Fruit fly (Drosophila melanogaster) whole organism, embryonic: ENCODE results near the gene CG4133.
A peak's percentile ranks its signal among the peaks of the same experiment; 100 is the strongest.

Source experiments
- Ada2b ChIP-seq: fragments of 200-800 bp; sonication (Bioruptor generic); IDR thresholded peaks from 2 replicates; pipeline ENCODE4 v1.3.6; 2022; ENCODE audit warnings: missing biosample characterization, missing genetic modification characterization
- Atf-2 ChIP-seq: fragments of 200-800 bp; sonication (Bioruptor generic); optimal IDR thresholded peaks from 2 replicates; lab custom pipeline; 2016; ENCODE audit warnings: missing biosample characterization, missing genetic modification characterization
- Atf6 ChIP-seq: fragments of 200-800 bp; sonication (Bioruptor generic); IDR thresholded peaks from 2 replicates; pipeline ENCODE4 v1.3.6; 2022; ENCODE audit warnings: missing biosample characterization, missing genetic modification characterization
- CG10543 ChIP-seq: fragments of 200-800 bp; sonication (Bioruptor generic); optimal IDR thresholded peaks from 3 replicates; lab custom pipeline; 2017; ENCODE audit warnings: missing biosample characterization, mild to moderate bottlenecking, missing genetic modification characterization, moderate library complexity
- CG12071 ChIP-seq: fragments of 200-800 bp; sonication (Bioruptor generic); optimal IDR thresholded peaks from 3 replicates; lab custom pipeline; 2018; ENCODE audit warnings: missing biosample characterization, mild to moderate bottlenecking, missing genetic modification characterization
- CG12769 ChIP-seq: fragments of 200-800 bp; sonication (Bioruptor generic); optimal IDR thresholded peaks from 2 replicates; lab custom pipeline; 2019; ENCODE audit warnings: missing biosample characterization, mild to moderate bottlenecking, missing genetic modification characterization, moderate library complexity
- CG13894 ChIP-seq: fragments of 200-800 bp; sonication (Bioruptor generic); optimal IDR thresholded peaks from 3 replicates; lab custom pipeline; 2018; ENCODE audit warnings: missing biosample characterization, mild to moderate bottlenecking, missing genetic modification characterization, moderate library complexity
- CG15514 ChIP-seq: fragments of 200-800 bp; sonication (Bioruptor generic); optimal IDR thresholded peaks from 3 replicates; lab custom pipeline; 2017; ENCODE audit warnings: missing biosample characterization, missing genetic modification characterization, mild to moderate bottlenecking, moderate library complexity, missing genetic modification reagents
- CG17328 ChIP-seq: fragments of 200-800 bp; sonication (Bioruptor generic); IDR thresholded peaks from 2 replicates; pipeline ENCODE4 v1.3.6; 2022; ENCODE audit warnings: missing biosample characterization, missing genetic modification characterization
- CG17359 ChIP-seq: fragments of 200-800 bp; sonication (Bioruptor generic); optimal IDR thresholded peaks from 3 replicates; lab custom pipeline; 2018; ENCODE audit warnings: missing biosample characterization, mild to moderate bottlenecking, missing genetic modification characterization, moderate library complexity
- CG17361 ChIP-seq: fragments of 200-800 bp; sonication (Bioruptor generic); IDR thresholded peaks from 3 replicates; pipeline ENCODE4 v1.3.6; 2022; ENCODE audit warnings: missing biosample characterization, missing genetic modification characterization
- CG30403 ChIP-seq: fragments of 200-800 bp; sonication (Bioruptor generic); optimal IDR thresholded peaks from 3 replicates; lab custom pipeline; 2016; ENCODE audit warnings: missing biosample characterization, missing genetic modification characterization
- CG3281 ChIP-seq: fragments of 200-800 bp; sonication (Bioruptor generic); optimal IDR thresholded peaks from 3 replicates; lab custom pipeline; 2017; ENCODE audit warnings: missing biosample characterization, mild to moderate bottlenecking, missing genetic modification characterization
- CG4360 ChIP-seq: fragments of 200-800 bp; sonication (Bioruptor generic); IDR thresholded peaks from 2 replicates; pipeline ENCODE4 v1.3.6; 2022; ENCODE audit warnings: missing biosample characterization, missing genetic modification characterization
- CG6175 ChIP-seq: fragments of 200-800 bp; sonication (Bioruptor generic); IDR thresholded peaks from 3 replicates; pipeline ENCODE4 v1.3.6; 2022; ENCODE audit warnings: missing biosample characterization, missing genetic modification characterization
- CG7987 ChIP-seq: fragments of 200-800 bp; sonication (Bioruptor generic); optimal IDR thresholded peaks from 2 replicates; lab custom pipeline; 2018; ENCODE audit warnings: missing biosample characterization, mild to moderate bottlenecking, missing genetic modification characterization, moderate library complexity
- Dbx ChIP-seq: fragments of 200-800 bp; sonication (Bioruptor generic); IDR thresholded peaks from 3 replicates; pipeline ENCODE4 v1.3.6; 2022; ENCODE audit warnings: missing biosample characterization, missing genetic modification characterization
- Dfd ChIP-seq, 2 experiments: fragments of >200 bp; optimal IDR thresholded peaks; 2 replicates each; lab custom pipeline; 2017; ENCODE audit warnings: missing biosample characterization in 2 of 2, missing genetic modification characterization in 2 of 2
- Dref ChIP-seq: fragments of 200-800 bp; sonication (Bioruptor generic); IDR thresholded peaks from 2 replicates; pipeline ENCODE4 v1.3.6; 2022; ENCODE audit warnings: missing biosample characterization, missing genetic modification characterization
- E2f1 ChIP-seq: fragments of 200-800 bp; sonication (Bioruptor generic); IDR thresholded peaks from 2 replicates; pipeline ENCODE4 v1.3.6; 2022; ENCODE audit warnings: missing biosample characterization, missing genetic modification characterization
- Ets65A ChIP-seq: fragments of 200-800 bp; sonication (Bioruptor generic); peaks from one replicate; lab custom pipeline; 2016; ENCODE audit warnings: missing biosample characterization, missing genetic modification characterization
- Jarid2 ChIP-seq: fragments of 200-800 bp; sonication (Bioruptor generic); optimal IDR thresholded peaks from 3 replicates; lab custom pipeline; 2017; ENCODE audit warnings: mild to moderate bottlenecking, missing biosample characterization, missing genetic modification reagents, missing genetic modification characterization
- Med ChIP-seq: fragments of 200-800 bp; sonication (Bioruptor generic); peaks from one replicate; lab custom pipeline; 2016; ENCODE audit warnings: missing biosample characterization, missing genetic modification characterization, mild to moderate bottlenecking, inconsistent platforms, moderate library complexity
- Optix ChIP-seq: fragments of 200-800 bp; sonication (Bioruptor generic); IDR thresholded peaks from 3 replicates; pipeline ENCODE4 v1.3.6; 2022; ENCODE audit warnings: missing biosample characterization, missing genetic modification characterization
- Rfx ChIP-seq: fragments of 200-800 bp; sonication (Bioruptor generic); IDR thresholded peaks from 2 replicates; pipeline ENCODE4 v1.3.6; 2022; ENCODE audit warnings: missing biosample characterization, missing genetic modification characterization
- Vsx1 ChIP-seq: fragments of 200-800 bp; sonication (Bioruptor generic); optimal IDR thresholded peaks from 2 replicates; lab custom pipeline; 2017; ENCODE audit warnings: missing biosample characterization, mild to moderate bottlenecking, missing genetic modification characterization, missing genetic modification reagents
- chinmo ChIP-seq: fragments of 200-800 bp; sonication (Bioruptor generic); IDR thresholded peaks from 4 replicates; pipeline ENCODE4 v1.3.6; 2022; ENCODE audit warnings: missing biosample characterization, missing genetic modification characterization; ENCODE audit not compliant: partially characterized antibody
- chm ChIP-seq: fragments of 200-800 bp; sonication (Bioruptor generic); IDR thresholded peaks from 2 replicates; pipeline ENCODE4 v1.3.6; 2022; ENCODE audit warnings: missing biosample characterization, missing genetic modification characterization
- ems ChIP-seq: fragments of 200-800 bp; sonication (Bioruptor generic); optimal IDR thresholded peaks from 3 replicates; lab custom pipeline; 2016; ENCODE audit warnings: missing biosample characterization, missing genetic modification characterization
- eve ChIP-seq, 2 experiments: fragments of >200 bp; optimal IDR thresholded peaks; 2 replicates each; lab custom pipeline; 2017; ENCODE audit warnings: missing biosample characterization in 2 of 2, missing genetic modification characterization in 2 of 2
- ftz-f1 ChIP-seq: fragments of 200-800 bp; sonication (Bioruptor generic); optimal IDR thresholded peaks from 2 replicates; lab custom pipeline; 2016; ENCODE audit warnings: missing biosample characterization, missing genetic modification characterization
- gcm2 ChIP-seq: fragments of 200-800 bp; sonication (Bioruptor generic); optimal IDR thresholded peaks from 2 replicates; lab custom pipeline; 2016; ENCODE audit warnings: missing biosample characterization, missing genetic modification characterization
- gem ChIP-seq: fragments of 200-800 bp; sonication (Bioruptor generic); optimal IDR thresholded peaks from 2 replicates; lab custom pipeline; 2019; ENCODE audit warnings: missing biosample characterization, mild to moderate bottlenecking, missing genetic modification characterization, moderate library complexity
- grn ChIP-seq: fragments of 200-800 bp; sonication (Bioruptor generic); optimal IDR thresholded peaks from 3 replicates; lab custom pipeline; 2017; ENCODE audit warnings: missing biosample characterization, missing genetic modification characterization
- klu ChIP-seq: fragments of 200-800 bp; sonication (Bioruptor generic); IDR thresholded peaks from 2 replicates; pipeline ENCODE4 v1.3.6; 2022; ENCODE audit warnings: missing biosample characterization, missing genetic modification characterization
- p53 ChIP-seq: fragments of 200-800 bp; sonication (Bioruptor generic); optimal IDR thresholded peaks from 2 replicates; lab custom pipeline; 2016; ENCODE audit warnings: missing biosample characterization, missing genetic modification characterization
- pfk ChIP-seq: fragments of 200-800 bp; sonication (Bioruptor generic); optimal IDR thresholded peaks from 2 replicates; lab custom pipeline; 2018; ENCODE audit warnings: missing biosample characterization, mild to moderate bottlenecking, missing genetic modification characterization, moderate library complexity
- sd ChIP-seq: fragments of 200-800 bp; sonication (Bioruptor generic); optimal IDR thresholded peaks from 3 replicates; lab custom pipeline; 2018; ENCODE audit warnings: missing biosample characterization, mild to moderate bottlenecking, missing genetic modification characterization, moderate library complexity
- sens ChIP-seq: fragments of 200-800 bp; sonication (Bioruptor generic); peaks from one replicate; lab custom pipeline; 2016; ENCODE audit warnings: missing biosample characterization, missing genetic modification characterization
- sim ChIP-seq: fragments of 200-800 bp; sonication (Bioruptor generic); IDR thresholded peaks from 2 replicates; pipeline ENCODE4 v1.3.6; 2022; ENCODE audit warnings: missing biosample characterization, missing genetic modification characterization
- sug ChIP-seq: fragments of 200-800 bp; optimal IDR thresholded peaks from 2 replicates; lab custom pipeline; 2019; ENCODE audit warnings: missing biosample characterization, mild to moderate bottlenecking, missing genetic modification characterization, moderate library complexity
- tio ChIP-seq: fragments of 200-800 bp; sonication (Bioruptor generic); optimal IDR thresholded peaks from 2 replicates; lab custom pipeline; 2017; ENCODE audit warnings: missing biosample characterization, missing genetic modification characterization, inconsistent platforms

CG4133 gene

DNA sequence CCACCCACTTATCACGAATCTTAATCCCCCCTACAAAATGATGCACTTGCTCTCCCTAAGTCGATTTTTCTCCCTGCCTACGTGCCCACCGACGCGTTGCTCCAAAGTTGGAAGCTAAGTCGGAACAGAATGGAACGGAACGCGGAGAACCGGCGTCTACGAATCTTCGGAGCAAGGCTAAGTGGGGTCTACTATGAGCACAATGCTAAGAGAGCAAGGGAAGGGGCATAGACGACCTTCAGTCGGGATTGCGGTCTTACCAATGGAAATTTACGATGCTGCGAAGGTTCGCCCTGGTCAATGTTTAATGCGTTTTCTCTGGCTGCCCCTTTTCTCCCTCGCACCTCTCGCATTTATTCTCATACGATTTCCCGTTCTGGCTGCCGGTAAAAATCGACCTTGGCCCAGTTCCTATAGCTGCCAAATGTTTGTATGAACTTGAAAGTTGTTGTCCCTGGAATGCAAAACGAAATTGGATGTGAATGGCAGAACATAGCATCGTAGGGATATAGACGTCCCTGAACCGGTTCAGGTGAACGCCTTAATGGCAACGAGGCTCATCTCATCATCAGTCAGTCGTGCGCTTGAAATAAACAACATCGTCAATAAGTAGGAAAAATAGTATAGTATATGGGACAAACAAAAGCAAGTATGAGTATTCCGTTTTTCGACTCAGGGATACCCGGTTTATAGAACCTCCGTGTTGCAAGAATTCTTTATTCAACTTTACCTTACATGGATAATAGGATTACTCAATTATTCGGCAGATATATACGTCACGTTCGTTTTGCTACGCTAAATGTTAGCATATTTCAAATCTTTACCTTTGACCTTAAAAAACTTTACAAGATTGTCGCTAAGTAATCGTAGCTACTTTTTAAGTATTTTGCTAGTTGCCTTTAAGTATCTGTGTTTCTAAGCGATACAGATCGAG lies 28.3 kb downstream of the CG4133 start:
- TF ChIP-seq Dbx (GFP tag; lab: Robert Waterston, UW) (0 out of 3 replicates have a peak, but pooled peaks have one; percentile 33), sug (tag; lab: Kevin White, UChicago) (peak; percentile 9), tio (GFP tag; lab: Kevin White, UChicago) (peak; percentile 3), sd (tag; lab: Kevin White, UChicago) (peak; percentile 17), CG17359 (tag; lab: Kevin White, UChicago) (no peak), sens (peak; percentile 69), chm (GFP tag; lab: Robert Waterston, UW) (no peak), ftz-f1 (GFP tag; lab: Kevin White, UChicago) (peak; percentile 93), Atf6 (GFP tag; lab: Robert Waterston, UW) (no peak), gem (tag; lab: Kevin White, UChicago) (peak; percentile 10), CG17361 (GFP tag; lab: Robert Waterston, UW) (0 out of 3 replicates have a peak, but pooled peaks have one; percentile 20), CG4360 (GFP tag; lab: Robert Waterston, UW) (0 out of 2 replicates have a peak, but pooled peaks have one; percentile 4), Jarid2 (GFP tag; lab: Kevin White, UChicago) (peak; percentile 10), CG17328 (GFP tag; lab: Robert Waterston, UW) (no peak), Ets65A (GFP tag; lab: Kevin White, UChicago) (peak; percentile 75), Dfd (GFP tag; optimal IDR thresholded peaks at IDR 0.05; lab: Kevin White, UChicago) (no peak), eve (GFP tag; optimal IDR thresholded peaks at IDR 0.05; lab: Kevin White, UChicago) (peak in 1 of 2 experiments; percentile 90), gcm2 (GFP tag; lab: Kevin White, UChicago) (no peak), pfk (GFP tag; lab: Kevin White, UChicago) (peak; percentile 90), CG3281 (GFP tag; lab: Kevin White, UChicago) (peak; percentile 30), CG13894 (peak; percentile 4), CG7987 (peak; percentile 1), CG30403 (GFP tag; lab: Kevin White, UChicago) (peak; percentile 2), Optix (GFP tag; lab: Robert Waterston, UW) (no peak), Med (GFP tag; lab: Kevin White, UChicago) (peak; percentile 35), sim (GFP tag; lab: Robert Waterston, UW) (0 out of 2 replicates have a peak, but pooled peaks have one; percentile 7), Rfx (GFP tag; lab: Robert Waterston, UW) (0 out of 2 replicates have a peak, but pooled peaks have one; percentile 6), ems (GFP tag; lab: Kevin White, UChicago) (no peak), E2f1 (GFP tag; lab: Robert Waterston, UW) (no peak), CG6175 (GFP tag; lab: Robert Waterston, UW) (peak; percentile 45; the same call in 1 of the 3 replicates), p53 (no peak), CG10543 (GFP tag; lab: Kevin White, UChicago) (peak; percentile 44), Dref (no peak), Ada2b (GFP tag; lab: Robert Waterston, UW) (no peak), grn (GFP tag; lab: Kevin White, UChicago) (no peak), klu (GFP tag; lab: Robert Waterston, UW) (no peak), CG15514 (no peak), CG12071 (GFP tag; lab: Kevin White, UChicago) (no peak), Vsx1 (GFP tag; lab: Kevin White, UChicago) (peak; percentile 35), Atf-2 (no peak), CG12769 (tag; lab: Kevin White, UChicago) (peak; percentile 83), chinmo (peak; percentile 66; the same call in 2 of the 4 replicates)
